Fruit fly (Drosophila melanogaster) whole organism, embryonic: ENCODE data around the gene CG14052.

ENCODE experiments used
- Antp ChIP-seq: fragments of 200-800 bp; sonication (Bioruptor generic); optimal IDR thresholded peaks from 3 replicates; lab custom pipeline; 2016; ENCODE audit warnings: missing biosample characterization, missing genetic modification characterization
- Atf6 ChIP-seq: fragments of 200-800 bp; sonication (Bioruptor generic); IDR thresholded peaks from 2 replicates; pipeline ENCODE4 v1.3.6; 2022; ENCODE audit warnings: missing biosample characterization, missing genetic modification characterization
- CG10274 ChIP-seq: fragments of 200-800 bp; sonication (Bioruptor generic); optimal IDR thresholded peaks from 3 replicates; lab custom pipeline; 2017; ENCODE audit warnings: missing biosample characterization, mild to moderate bottlenecking, missing genetic modification characterization
- CG10462 ChIP-seq: fragments of 200-800 bp; sonication (Bioruptor generic); optimal IDR thresholded peaks from 2 replicates; lab custom pipeline; 2016; ENCODE audit warnings: missing biosample characterization, missing genetic modification characterization
- CG12104 ChIP-seq: fragments of 200-800 bp; sonication (Bioruptor generic); optimal IDR thresholded peaks from 3 replicates; lab custom pipeline; 2016; ENCODE audit warnings: missing biosample characterization, missing genetic modification characterization
- CG12391 ChIP-seq: fragments of 200-800 bp; sonication (Bioruptor generic); optimal IDR thresholded peaks from 3 replicates; lab custom pipeline; 2018; ENCODE audit warnings: missing biosample characterization, mild to moderate bottlenecking, missing genetic modification characterization, moderate library complexity
- CG12659 ChIP-seq: fragments of 200-800 bp; sonication (Bioruptor generic); optimal IDR thresholded peaks from 3 replicates; lab custom pipeline; 2017; ENCODE audit warnings: mild to moderate bottlenecking, missing biosample characterization, missing genetic modification reagents, missing genetic modification characterization
- CG12769 ChIP-seq: fragments of 200-800 bp; sonication (Bioruptor generic); optimal IDR thresholded peaks from 2 replicates; lab custom pipeline; 2019; ENCODE audit warnings: missing biosample characterization, mild to moderate bottlenecking, missing genetic modification characterization, moderate library complexity
- CG13296 ChIP-seq: fragments of 200-800 bp; sonication (Bioruptor generic); optimal IDR thresholded peaks from 3 replicates; lab custom pipeline; 2018; ENCODE audit warnings: missing biosample characterization, mild to moderate bottlenecking, missing genetic modification characterization
- CG13624 ChIP-seq: fragments of 200-800 bp; sonication (Bioruptor generic); optimal IDR thresholded peaks from 2 replicates; lab custom pipeline; 2016; ENCODE audit warnings: missing biosample characterization, missing genetic modification characterization
- CG13894 ChIP-seq: fragments of 200-800 bp; sonication (Bioruptor generic); optimal IDR thresholded peaks from 3 replicates; lab custom pipeline; 2018; ENCODE audit warnings: missing biosample characterization, mild to moderate bottlenecking, missing genetic modification characterization, moderate library complexity
- CG15269 ChIP-seq: fragments of 200-800 bp; sonication (Bioruptor generic); optimal IDR thresholded peaks from 2 replicates; lab custom pipeline; 2018; ENCODE audit warnings: missing biosample characterization, mild to moderate bottlenecking, missing genetic modification characterization, moderate library complexity
- CG2116 ChIP-seq: fragments of 200-800 bp; sonication (Bioruptor generic); optimal IDR thresholded peaks from 3 replicates; lab custom pipeline; 2018; ENCODE audit warnings: missing biosample characterization, mild to moderate bottlenecking, missing genetic modification characterization
- CG31224 ChIP-seq: fragments of 200-800 bp; sonication (Bioruptor generic); IDR thresholded peaks from 2 replicates; pipeline ENCODE4 v1.3.6; 2022; ENCODE audit warnings: missing biosample characterization, missing genetic modification characterization
- CG31388 ChIP-seq: fragments of 200-800 bp; sonication (Bioruptor generic); optimal IDR thresholded peaks from 2 replicates; lab custom pipeline; 2016; ENCODE audit warnings: missing biosample characterization, missing genetic modification characterization
- CG31441 ChIP-seq: fragments of 200-800 bp; sonication (Bioruptor generic); IDR thresholded peaks from 2 replicates; pipeline ENCODE4 v1.3.6; 2022; ENCODE audit warnings: missing biosample characterization, missing genetic modification characterization
- CG32772 ChIP-seq: fragments of 200-800 bp; sonication (Bioruptor generic); IDR thresholded peaks from 2 replicates; pipeline ENCODE4 v1.3.6; 2022; ENCODE audit warnings: missing biosample characterization, missing genetic modification characterization
- CG3281 ChIP-seq: fragments of 200-800 bp; sonication (Bioruptor generic); optimal IDR thresholded peaks from 3 replicates; lab custom pipeline; 2017; ENCODE audit warnings: missing biosample characterization, mild to moderate bottlenecking, missing genetic modification characterization
- CG6683 ChIP-seq: fragments of 200-800 bp; sonication (Bioruptor generic); optimal IDR thresholded peaks from 2 replicates; lab custom pipeline; 2017; ENCODE audit warnings: missing biosample characterization, mild to moderate bottlenecking, missing genetic modification characterization, missing genetic modification reagents
- CG8290 ChIP-seq, 3 experiments: fragments of 200-800 bp; sonication (Bioruptor generic); optimal IDR thresholded peaks; 2 replicates each; lab custom pipeline; 2016 to 2019; ENCODE audit warnings: missing biosample characterization in 3 of 3, missing genetic modification characterization in 3 of 3, mild to moderate bottlenecking in 2 of 3, moderate library complexity in 1 of 3
- CG9876 ChIP-seq: fragments of 200-800 bp; sonication (Bioruptor generic); optimal IDR thresholded peaks from 2 replicates; lab custom pipeline; 2016; ENCODE audit warnings: missing biosample characterization, missing genetic modification characterization
- CTCF ChIP-seq: fragments of 200-800 bp; sonication (Bioruptor generic); optimal IDR thresholded peaks from 2 replicates; lab custom pipeline; 2017; ENCODE audit warnings: missing biosample characterization, mild to moderate bottlenecking, missing genetic modification characterization, moderate library complexity
- D19B ChIP-seq: fragments of 200-800 bp; sonication (Bioruptor generic); optimal IDR thresholded peaks from 2 replicates; lab custom pipeline; 2017; ENCODE audit warnings: missing biosample characterization, mild to moderate bottlenecking, missing genetic modification characterization
- Dll ChIP-seq: fragments of 200-800 bp; sonication (Bioruptor generic); IDR thresholded peaks from 4 replicates; pipeline ENCODE4 v1.3.6; 2022; ENCODE audit warnings: missing biosample characterization, missing genetic modification characterization; ENCODE audit not compliant: partially characterized antibody
- Gug ChIP-seq: fragments of 200-800 bp; sonication (Bioruptor generic); IDR thresholded peaks from 4 replicates; pipeline ENCODE4 v1.3.6; 2022; ENCODE audit warnings: missing biosample characterization, missing genetic modification characterization
- HmgD ChIP-seq: fragments of 200-800 bp; sonication (Bioruptor generic); optimal IDR thresholded peaks from 3 replicates; lab custom pipeline; 2016; ENCODE audit warnings: missing biosample characterization, missing genetic modification characterization
- Med ChIP-seq: fragments of 200-800 bp; sonication (Bioruptor generic); peaks from one replicate; lab custom pipeline; 2016; ENCODE audit warnings: missing biosample characterization, missing genetic modification characterization, mild to moderate bottlenecking, inconsistent platforms, moderate library complexity
- Meics ChIP-seq: fragments of 200-800 bp; sonication (Bioruptor generic); optimal IDR thresholded peaks from 2 replicates; lab custom pipeline; 2017; ENCODE audit warnings: missing biosample characterization, mild to moderate bottlenecking, missing genetic modification characterization
- Rfx ChIP-seq: fragments of 200-800 bp; sonication (Bioruptor generic); IDR thresholded peaks from 2 replicates; pipeline ENCODE4 v1.3.6; 2022; ENCODE audit warnings: missing biosample characterization, missing genetic modification characterization
- Scr ChIP-seq: fragments of 200-800 bp; sonication (Bioruptor generic); IDR thresholded peaks from 2 replicates; pipeline ENCODE4 v1.3.6; 2022; ENCODE audit warnings: missing biosample characterization, missing genetic modification characterization; ENCODE audit not compliant: partially characterized antibody
- Side ChIP-seq: fragments of 200-800 bp; sonication (Bioruptor generic); optimal IDR thresholded peaks from 2 replicates; lab custom pipeline; 2016; ENCODE audit warnings: missing biosample characterization, missing genetic modification characterization
- Taf1 ChIP-seq: fragments of 200-800 bp; sonication (Bioruptor generic); IDR thresholded peaks from 2 replicates; pipeline ENCODE4 v1.3.6; 2022; ENCODE audit warnings: missing biosample characterization, missing genetic modification characterization
- abd-A ChIP-seq: fragments of 200-800 bp; sonication (Bioruptor generic); optimal IDR thresholded peaks from 3 replicates; lab custom pipeline; 2019; ENCODE audit warnings: missing biosample characterization, mild to moderate bottlenecking, missing genetic modification characterization, moderate library complexity
- al ChIP-seq: fragments of 200-800 bp; sonication (Bioruptor generic); IDR thresholded peaks from 2 replicates; pipeline ENCODE4 v1.3.6; 2022; ENCODE audit warnings: missing biosample characterization, missing genetic modification characterization
- btn ChIP-seq: fragments of 200-800 bp; sonication (Bioruptor generic); optimal IDR thresholded peaks from 2 replicates; lab custom pipeline; 2016; ENCODE audit warnings: missing biosample characterization, missing genetic modification characterization
- croc ChIP-seq: fragments of 200-800 bp; sonication (Bioruptor generic); conservative IDR thresholded peaks from 3 replicates; pipeline ENCODE4 v1.3.6; 2022; ENCODE audit warnings: missing biosample characterization, missing genetic modification characterization
- esg ChIP-seq: fragments of 200-800 bp; sonication (Bioruptor generic); conservative IDR thresholded peaks from 2 replicates; pipeline ENCODE4 v1.3.6; 2022; ENCODE audit warnings: missing biosample characterization, missing genetic modification characterization
- exex ChIP-seq: fragments of 200-800 bp; sonication (Bioruptor generic); optimal IDR thresholded peaks from 4 replicates; lab custom pipeline; 2018; ENCODE audit warnings: missing biosample characterization, mild to moderate bottlenecking, missing genetic modification characterization, moderate library complexity
- fd96Cb ChIP-seq: fragments of 200-800 bp; sonication (Bioruptor generic); optimal IDR thresholded peaks from 2 replicates; lab custom pipeline; 2018; ENCODE audit warnings: missing biosample characterization, mild to moderate bottlenecking, missing genetic modification characterization, moderate library complexity
- gcm2 ChIP-seq: fragments of 200-800 bp; sonication (Bioruptor generic); optimal IDR thresholded peaks from 2 replicates; lab custom pipeline; 2016; ENCODE audit warnings: missing biosample characterization, missing genetic modification characterization
- grau ChIP-seq: fragments of 200-800 bp; optimal IDR thresholded peaks from 3 replicates; lab custom pipeline; 2019; ENCODE audit warnings: missing biosample characterization, mild to moderate bottlenecking, missing genetic modification characterization, moderate library complexity
- grn ChIP-seq: fragments of 200-800 bp; sonication (Bioruptor generic); optimal IDR thresholded peaks from 3 replicates; lab custom pipeline; 2017; ENCODE audit warnings: missing biosample characterization, missing genetic modification characterization
- gsb ChIP-seq: fragments of 200-800 bp; sonication (Bioruptor generic); IDR thresholded peaks from 2 replicates; pipeline ENCODE4 v1.3.6; 2022; ENCODE audit warnings: missing biosample characterization, missing genetic modification characterization
- her ChIP-seq: fragments of 200-800 bp; sonication (Bioruptor generic); optimal IDR thresholded peaks from 2 replicates; lab custom pipeline; 2016; ENCODE audit warnings: missing biosample characterization, missing genetic modification characterization
- insv ChIP-seq, 2 experiments: fragments of 200-800 bp; sonication (Bioruptor generic); optimal IDR thresholded peaks; 3 replicates each; lab custom pipeline; 2016 to 2018; ENCODE audit warnings: missing biosample characterization in 2 of 2, missing genetic modification characterization in 2 of 2
- jumu ChIP-seq: fragments of 200-800 bp; sonication (Bioruptor generic); optimal IDR thresholded peaks from 3 replicates; lab custom pipeline; 2016; ENCODE audit warnings: missing biosample characterization, missing genetic modification characterization
- lbe ChIP-seq: fragments of 200-800 bp; sonication (Bioruptor generic); optimal IDR thresholded peaks from 2 replicates; lab custom pipeline; 2016; ENCODE audit warnings: missing biosample characterization, mild to moderate bottlenecking, missing genetic modification characterization
- maf-S ChIP-seq: fragments of 200-800 bp; sonication (Bioruptor generic); optimal IDR thresholded peaks from 2 replicates; lab custom pipeline; 2016; ENCODE audit warnings: missing biosample characterization, missing genetic modification characterization
- pnt ChIP-seq: fragments of 200-800 bp; sonication (Bioruptor generic); optimal IDR thresholded peaks from 3 replicates; lab custom pipeline; 2016; ENCODE audit warnings: missing biosample characterization, missing genetic modification characterization
- sr ChIP-seq: fragments of 200-800 bp; sonication (Bioruptor generic); IDR thresholded peaks from 3 replicates; pipeline ENCODE4 v1.3.6; 2022; ENCODE audit warnings: missing biosample characterization, missing genetic modification characterization
- sug ChIP-seq: fragments of 200-800 bp; optimal IDR thresholded peaks from 2 replicates; lab custom pipeline; 2019; ENCODE audit warnings: missing biosample characterization, mild to moderate bottlenecking, missing genetic modification characterization, moderate library complexity
- toy ChIP-seq: fragments of 200-800 bp; sonication (Bioruptor generic); IDR thresholded peaks from 2 replicates; pipeline ENCODE4 v1.3.6; 2022; ENCODE audit warnings: missing biosample characterization, missing genetic modification characterization

The CG14052 gene

DNA sequence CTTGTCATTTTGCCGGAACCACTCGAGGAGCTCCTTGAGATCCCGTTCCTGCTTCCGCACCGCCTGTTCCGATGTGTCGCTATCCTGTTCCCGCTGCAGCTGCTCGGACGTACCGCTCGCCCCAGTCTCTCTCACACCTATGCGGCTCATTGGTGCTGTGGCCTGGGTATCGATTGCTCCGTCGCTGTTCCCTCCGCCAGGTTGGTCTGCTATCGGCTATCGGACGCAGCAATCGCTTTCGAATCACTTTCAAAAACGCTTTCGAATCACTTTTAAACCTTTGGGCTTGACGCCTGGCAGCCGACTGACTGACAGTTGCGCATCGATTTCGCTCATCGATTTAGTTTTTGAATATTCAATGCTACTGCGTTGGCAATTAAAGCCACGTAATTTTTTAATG, 28.1 kb downstream of the CG14052 start, which contains the start of gene CG3191 (continued):
- TF ChIP-seq CG2116 (GFP tag; lab: Kevin White, UChicago) (peak; percentile 82), insv (GFP tag; optimal IDR thresholded peaks at IDR 0.05; lab: Kevin White, UChicago) (no peak), CG13296 (GFP tag; lab: Kevin White, UChicago) (no peak), grau (no peak), CG10462 (GFP tag; lab: Kevin White, UChicago) (no peak), Dll (GFP tag; lab: Robert Waterston, UW) (0 out of 4 replicates have a peak, but pooled peaks have one; percentile 34), maf-S (GFP tag; lab: Kevin White, UChicago) (no peak), Gug (GFP tag; lab: Robert Waterston, UW) (no peak), lbe (GFP tag; lab: Kevin White, UChicago) (no peak), CG8290 (GFP tag; optimal IDR thresholded peaks at IDR 0.05; lab: Kevin White, UChicago) (no peak), CG8290 (tag; optimal IDR thresholded peaks at IDR 0.05; lab: Kevin White, UChicago) (no peak), D19B (GFP tag; lab: Kevin White, UChicago) (no peak), CG12391 (tag; lab: Kevin White, UChicago) (no peak), her (GFP tag; lab: Kevin White, UChicago) (no peak), Scr (peak; percentile 48), CTCF (GFP tag; lab: Kevin White, UChicago) (no peak), CG13894 (tag; lab: Kevin White, UChicago) (no peak), CG6683 (GFP tag; lab: Kevin White, UChicago) (no peak), HmgD (GFP tag; lab: Kevin White, UChicago) (no peak), CG31441 (GFP tag; lab: Robert Waterston, UW) (no peak), croc (no peak), gcm2 (GFP tag; lab: Kevin White, UChicago) (no peak), gsb (GFP tag; lab: Robert Waterston, UW) (no peak), toy (GFP tag; lab: Robert Waterston, UW) (no peak), CG12104 (GFP tag; lab: Kevin White, UChicago) (no peak), CG31388 (GFP tag; lab: Kevin White, UChicago) (no peak), exex (tag; lab: Kevin White, UChicago) (no peak)

DNA sequence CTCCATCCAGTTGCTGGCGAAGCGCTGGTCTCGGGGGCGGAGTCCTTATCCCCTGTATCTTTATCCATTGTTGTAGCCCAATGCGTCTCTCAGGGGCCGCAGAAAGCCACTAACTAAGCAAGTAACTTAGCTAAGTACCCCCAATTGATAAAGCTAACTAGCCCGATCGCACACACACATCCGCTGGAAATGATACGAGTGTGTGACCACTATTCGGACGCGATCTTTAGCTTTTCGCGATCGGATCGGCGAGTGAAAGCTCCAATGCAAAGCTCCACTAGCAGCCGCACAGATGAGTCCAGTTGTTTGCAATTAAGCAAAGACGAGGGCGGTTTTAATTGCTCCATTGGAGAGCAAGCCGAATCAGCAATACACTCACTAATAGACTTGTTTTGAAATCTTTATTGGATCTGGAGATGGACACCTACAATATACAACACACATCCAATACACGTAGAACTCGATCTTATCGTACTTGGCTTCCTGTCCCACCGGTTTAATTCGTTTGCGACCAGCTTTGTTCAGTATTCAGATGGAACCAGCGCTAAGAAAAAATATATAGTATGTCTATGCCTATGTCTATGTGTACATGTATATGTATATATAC, 30.6 kb downstream of the CG14052 start, which contains the start of gene CG3091:
Gene CG3091 (minus strand): TSS at position 178 of the 607 bp plus-strand sequence.
- TF ChIP-seq sug (tag; lab: Kevin White, UChicago) (peak; percentile 53), abd-A (tag; lab: Kevin White, UChicago) (no peak), esg (GFP tag; lab: Robert Waterston, UW) (no peak), Atf6 (0 out of 2 replicates have a peak, but pooled peaks have one; percentile 37), CG12659 (no peak), CG9876 (GFP tag; lab: Kevin White, UChicago) (no peak), CG32772 (GFP tag; lab: Robert Waterston, UW) (no peak), CG12769 (tag; lab: Kevin White, UChicago) (no peak), Rfx (GFP tag; lab: Robert Waterston, UW) (peak; percentile 54), fd96Cb (tag; lab: Kevin White, UChicago) (no peak), al (GFP tag; lab: Robert Waterston, UW) (no peak), Antp (GFP tag; lab: Kevin White, UChicago) (no peak), pnt (GFP tag; lab: Kevin White, UChicago) (no peak), CG3281 (peak; percentile 16), CG31224 (GFP tag; lab: Robert Waterston, UW) (no peak), CG10274 (GFP tag; lab: Kevin White, UChicago) (no peak), Side (GFP tag; lab: Kevin White, UChicago) (no peak), Meics (GFP tag; lab: Kevin White, UChicago) (peak; percentile 48), Med (peak; percentile 75), grn (no peak), CG13624 (GFP tag; lab: Kevin White, UChicago) (peak; percentile 44), btn (GFP tag; lab: Kevin White, UChicago) (no peak), CG15269 (tag; lab: Kevin White, UChicago) (no peak), jumu (GFP tag; lab: Kevin White, UChicago) (no peak), Taf1 (GFP tag; lab: Robert Waterston, UW) (no peak), sr (GFP tag; lab: Robert Waterston, UW) (no peak)
